Worm (Caenorhabditis elegans): ENCODE results near the gene tes-1.

- TF ChIP-seq unc-62 (GFP tag; optimal IDR thresholded peaks at IDR 0.05): no peak
- TF ChIP-seq nhr-237 (tag; optimal IDR thresholded peaks at IDR 0.05): no peak
- TF ChIP-seq tbx-8 (GFP tag; optimal IDR thresholded peaks at IDR 0.05): no peak
- TF ChIP-seq unc-39 (tag; optimal IDR thresholded peaks at IDR 0.05): no peak
- TF ChIP-seq snpc-4 (tag; optimal IDR thresholded peaks at IDR 0.05): no peak
- TF ChIP-seq ces-1 (GFP tag; optimal IDR thresholded peaks at IDR 0.05): no peak
- no peak for TF ChIP-seq ceh-39 (tag; optimal IDR thresholded peaks at IDR 0.05)
These were observed 48.1 kb upstream of the tes-1 start for ce11 chrIV:7499302-7499701.
